Fruit fly (Drosophila melanogaster): Measurements from ENCODE around the gene CG12814.
A peak's percentile ranks its signal among the peaks of the same experiment; 100 is the strongest.

The CG12814 gene

dm6 chr3R:10189520-10189919, at the start of gene CG12814:
Gene CG12814 (minus strand): TSS chr3R:10189603.
- no peak for TF ChIP-seq CG1620 (GFP tag; optimal IDR thresholded peaks at IDR 0.05)
- peak; percentile 21 for TF ChIP-seq bab1 (GFP tag; optimal IDR thresholded peaks at IDR 0.05)

- TF ChIP-seq bab1 (GFP tag; optimal IDR thresholded peaks at IDR 0.05) (no peak), CG7045 (GFP tag; optimal IDR thresholded peaks at IDR 0.05) (peak; percentile 27), CG5204 (GFP tag; optimal IDR thresholded peaks at IDR 0.05) (peak; percentile 15), CG33017 (tag; optimal IDR thresholded peaks at IDR 0.05) (no peak), CG12768 (GFP tag; optimal IDR thresholded peaks at IDR 0.05) (peak; percentile 8), CG11617 (GFP tag; optimal IDR thresholded peaks at IDR 0.05) (no peak), Hr96 (GFP tag; optimal IDR thresholded peaks at IDR 0.05) (no peak)
These were observed 38.6 kb upstream of the CG12814 start for dm6 chr3R:10227990-10228389.

dm6 chr3R:10226132-10227023, 37.0 kb upstream of the CG12814 start:
- TF ChIP-seq CG1620 (GFP tag; optimal IDR thresholded peaks at IDR 0.05) (no peak), Crg-1 (GFP tag; optimal IDR thresholded peaks at IDR 0.05) (no peak), toe (GFP tag; optimal IDR thresholded peaks at IDR 0.05) (no peak), CG5204 (GFP tag; optimal IDR thresholded peaks at IDR 0.05) (no peak), CG7045 (GFP tag; optimal IDR thresholded peaks at IDR 0.05) (no peak), ovo (GFP tag; optimal IDR thresholded peaks at IDR 0.05) (no peak), cnc (optimal IDR thresholded peaks at IDR 0.05) (no peak), tj (GFP tag; optimal IDR thresholded peaks at IDR 0.05) (no peak), CG7101 (tag; optimal IDR thresholded peaks at IDR 0.05) (no peak), Hr96 (GFP tag; optimal IDR thresholded peaks at IDR 0.05) (no peak), CG33017 (tag; optimal IDR thresholded peaks at IDR 0.05) (no peak)

DNA sequence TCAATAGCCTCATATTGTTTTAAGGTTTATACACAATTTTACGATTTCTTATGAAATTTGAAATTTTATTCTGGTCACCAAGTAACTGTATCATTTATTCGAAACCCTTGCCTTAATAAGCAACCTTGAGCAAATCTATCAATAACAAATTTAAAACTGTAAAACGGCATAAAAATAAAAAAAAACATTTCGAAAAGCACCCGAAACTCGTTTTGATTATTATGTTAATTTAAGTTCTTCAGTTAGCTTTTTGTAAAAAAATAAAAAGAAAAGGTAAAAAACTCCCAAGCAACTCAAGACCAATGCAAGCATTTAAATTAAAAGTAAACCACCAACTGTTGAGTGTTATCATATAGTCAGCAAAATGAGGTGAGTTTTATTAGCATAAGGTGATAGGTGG, 36.0 kb upstream of the CG12814 start, which contains the start of gene CG42795:
Gene CG42795 (plus strand): TSS at position 301 of the 400 bp plus-strand sequence.
- no peak for TF ChIP-seq CG33017 (tag; optimal IDR thresholded peaks at IDR 0.05)
- TF ChIP-seq bab1 (GFP tag; optimal IDR thresholded peaks at IDR 0.05), result no peak
- TF ChIP-seq Clk (GFP tag; optimal IDR thresholded peaks at IDR 0.05), result no peak
- TF ChIP-seq tj (GFP tag; optimal IDR thresholded peaks at IDR 0.05), result no peak
- no peak for TF ChIP-seq Hr96 (GFP tag; optimal IDR thresholded peaks at IDR 0.05)
- TF ChIP-seq Crg-1 (GFP tag; optimal IDR thresholded peaks at IDR 0.05), result no peak
- TF ChIP-seq ovo (GFP tag; optimal IDR thresholded peaks at IDR 0.05), result no peak

DNA sequence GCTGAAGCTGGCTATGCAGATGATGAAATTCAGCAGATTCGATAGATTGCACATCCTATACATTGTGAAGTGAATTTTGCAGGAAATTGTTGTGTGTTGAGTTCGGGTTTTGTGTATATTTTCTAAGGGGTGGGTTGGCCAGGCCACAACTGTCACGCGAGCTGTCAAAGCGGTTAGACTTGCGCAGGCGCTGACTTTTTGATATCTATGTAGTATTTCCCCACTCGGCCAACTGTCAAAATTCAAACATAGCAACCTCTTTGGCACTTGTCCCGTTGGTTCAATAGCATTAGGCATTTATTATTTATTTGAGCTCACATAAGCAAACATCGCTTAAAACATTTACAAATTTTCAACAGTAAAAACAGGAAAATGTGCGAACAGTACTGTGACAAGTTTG, 35.2 kb upstream of the CG12814 start, which contains the start of the genes CG12817 and CG34107:
Gene CG12817 (minus strand): TSS at position 132 of the 400 bp plus-strand sequence.
Gene CG34107 (plus strand): TSS at position 316 of the 400 bp plus-strand sequence.
- TF ChIP-seq Mnt (GFP tag; optimal IDR thresholded peaks at IDR 0.05), result no peak
- TF ChIP-seq CG7101 (tag; optimal IDR thresholded peaks at IDR 0.05), result no peak

DNA sequence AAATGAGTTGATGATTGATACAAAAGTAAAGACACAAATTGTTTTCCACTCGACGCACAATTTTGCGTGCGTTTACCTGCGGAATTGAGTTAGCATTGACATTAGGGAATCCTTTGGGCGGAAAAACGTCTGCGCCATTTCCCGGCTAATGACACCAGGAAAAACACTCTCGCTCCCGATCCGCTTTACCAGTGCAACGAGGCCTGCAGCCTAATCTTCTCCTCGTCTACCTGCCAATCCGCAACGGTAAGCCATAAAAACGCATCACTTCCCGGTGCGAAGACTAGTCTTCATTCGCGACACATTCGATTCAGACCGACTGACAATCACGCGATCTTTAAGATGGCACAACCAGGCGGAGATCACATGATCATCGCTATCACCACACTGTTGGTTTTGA, 33.0 kb upstream of the CG12814 start, which contains the start of gene CG12420:
Gene CG12420 (plus strand): TSS at position 283 of the 400 bp plus-strand sequence.
- no peak for TF ChIP-seq CG12768 (GFP tag; optimal IDR thresholded peaks at IDR 0.05)
- no peak for TF ChIP-seq toe (GFP tag; optimal IDR thresholded peaks at IDR 0.05)

dm6 chr3R:10217998-10218397, 28.6 kb upstream of the CG12814 start:
- TF ChIP-seq cic (GFP tag; optimal IDR thresholded peaks at IDR 0.05), result no peak
- no peak for TF ChIP-seq CG11617 (GFP tag; optimal IDR thresholded peaks at IDR 0.05)
- TF ChIP-seq CG1620 (GFP tag; optimal IDR thresholded peaks at IDR 0.05), result no peak
- TF ChIP-seq Mnt (GFP tag; optimal IDR thresholded peaks at IDR 0.05), result no peak
- TF ChIP-seq CG7101 (tag; optimal IDR thresholded peaks at IDR 0.05), result no peak
- TF ChIP-seq CG12768 (GFP tag; optimal IDR thresholded peaks at IDR 0.05), result no peak
- TF ChIP-seq ovo (GFP tag; optimal IDR thresholded peaks at IDR 0.05), result no peak
- TF ChIP-seq cnc (optimal IDR thresholded peaks at IDR 0.05), result no peak
- TF ChIP-seq Hr96 (GFP tag; optimal IDR thresholded peaks at IDR 0.05), result no peak
- no peak for TF ChIP-seq toe (GFP tag; optimal IDR thresholded peaks at IDR 0.05)
- no peak for TF ChIP-seq kay (GFP tag; ENCODE audit: borderline replicate concordance)
- no peak for TF ChIP-seq tj (GFP tag; optimal IDR thresholded peaks at IDR 0.05)
- no peak for TF ChIP-seq CG7045 (GFP tag; optimal IDR thresholded peaks at IDR 0.05)
- TF ChIP-seq bab1 (GFP tag; optimal IDR thresholded peaks at IDR 0.05), result no peak

DNA sequence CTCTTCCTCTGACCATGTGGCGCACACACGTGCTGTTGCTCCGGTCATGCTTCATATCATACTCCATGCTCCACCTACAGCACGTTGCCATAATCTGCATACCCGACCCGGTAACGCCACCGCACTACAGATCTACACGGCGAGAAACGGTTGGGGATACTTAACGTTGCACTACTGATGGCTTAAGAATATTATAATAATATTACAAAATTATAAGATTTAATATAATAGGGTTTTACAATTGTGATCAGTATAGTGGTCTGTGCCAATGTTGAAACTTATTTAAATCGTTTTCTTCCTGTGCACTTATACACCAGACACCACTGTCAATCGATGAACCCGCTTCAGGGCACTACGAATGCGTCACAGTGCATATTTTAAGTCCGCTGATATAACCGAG, 24.0 kb upstream of the CG12814 start:
- TF ChIP-seq CG7045 (GFP tag; optimal IDR thresholded peaks at IDR 0.05) (peak; percentile 90), pad (GFP tag; optimal IDR thresholded peaks at IDR 0.05) (peak; percentile 29), CG1620 (GFP tag; optimal IDR thresholded peaks at IDR 0.05) (no peak), CG5204 (GFP tag; optimal IDR thresholded peaks at IDR 0.05) (peak; percentile 15), Clk (GFP tag; optimal IDR thresholded peaks at IDR 0.05) (peak; percentile 62), CG7101 (tag; optimal IDR thresholded peaks at IDR 0.05) (peak; percentile 78), CG14711 (tag; optimal IDR thresholded peaks at IDR 0.05) (peak; percentile 72), kay (GFP tag; ENCODE audit: borderline replicate concordance) (peak; percentile 59), CG11617 (GFP tag; optimal IDR thresholded peaks at IDR 0.05) (peak; percentile 57), ovo (GFP tag; optimal IDR thresholded peaks at IDR 0.05) (no peak), Hr96 (GFP tag; optimal IDR thresholded peaks at IDR 0.05) (no peak), cic (GFP tag; optimal IDR thresholded peaks at IDR 0.05) (peak; percentile 20), Mnt (GFP tag; optimal IDR thresholded peaks at IDR 0.05) (no peak), tj (GFP tag; optimal IDR thresholded peaks at IDR 0.05) (peak; percentile 28), toe (GFP tag; optimal IDR thresholded peaks at IDR 0.05) (peak; percentile 30), CG33017 (tag; optimal IDR thresholded peaks at IDR 0.05) (peak; percentile 89), Crg-1 (GFP tag; optimal IDR thresholded peaks at IDR 0.05) (peak; percentile 19), bab1 (GFP tag; optimal IDR thresholded peaks at IDR 0.05) (peak; percentile 72), CG12768 (GFP tag; optimal IDR thresholded peaks at IDR 0.05) (peak; percentile 87), cnc (optimal IDR thresholded peaks at IDR 0.05) (no peak)

All from whole organism, adult.